Fruit fly (Drosophila melanogaster): ENCODE results near the gene CG7900.

CG7900 gene

DNA sequence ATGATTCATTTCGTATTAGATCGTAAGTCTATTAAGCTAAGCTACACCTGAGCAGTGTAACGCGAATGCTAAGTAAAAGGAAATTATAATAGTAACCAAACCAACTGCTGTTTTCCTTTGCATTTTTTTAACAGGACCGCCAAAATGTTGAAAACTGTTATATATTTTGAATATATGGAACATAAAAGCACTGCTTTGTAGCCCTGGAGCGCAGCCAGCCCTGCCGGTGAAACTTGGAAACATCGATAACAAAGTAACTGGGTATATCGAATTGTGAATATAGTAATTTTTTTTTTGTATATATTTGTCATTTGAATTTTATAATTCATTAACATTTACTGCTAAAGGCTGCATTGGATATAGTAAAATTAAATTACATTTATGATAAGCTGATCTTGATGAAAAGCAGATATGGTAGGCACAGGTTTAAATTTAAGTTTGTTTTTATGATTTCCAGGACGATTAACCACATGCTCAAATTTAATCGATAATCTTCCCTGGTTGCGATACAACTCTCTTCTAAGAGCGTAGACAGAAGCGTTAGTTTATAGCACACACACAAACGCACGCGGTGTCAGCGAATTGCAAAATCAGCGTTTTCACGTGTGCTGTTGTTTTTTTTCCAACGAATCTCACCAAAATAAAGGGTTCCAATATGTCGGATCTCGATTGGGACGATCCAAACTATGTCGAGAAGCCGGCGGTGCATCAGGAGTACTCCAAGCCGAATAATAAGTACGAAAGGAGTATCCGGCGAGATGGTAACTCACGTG is 28.5 kb downstream of the CG7900 start, which contains the start of gene CG7878 (continued):
- TF ChIP-seq MTF-1 (GFP tag; optimal IDR thresholded peaks at IDR 0.05; ENCODE audit: borderline replicate concordance) (no peak), CG2120 (GFP tag; optimal IDR thresholded peaks at IDR 0.05) (peak; percentile 84), vnd (GFP tag; IDR thresholded peaks at IDR 0.05; ENCODE audit: partially characterized antibody) (peak; percentile 71), CG3281 (GFP tag; optimal IDR thresholded peaks at IDR 0.05) (peak; percentile 77), kni (GFP tag; optimal IDR thresholded peaks at IDR 0.05) (peak; percentile 40), seq (GFP tag; IDR thresholded peaks at IDR 0.05) (no peak), otp (GFP tag; IDR thresholded peaks at IDR 0.05) (no peak), sisA (GFP tag; IDR thresholded peaks at IDR 0.05) (peak; percentile 56), CG17385 (GFP tag; optimal IDR thresholded peaks at IDR 0.05) (peak; percentile 44), dmrt99B (tag; optimal IDR thresholded peaks at IDR 0.05) (peak; percentile 29), Neu2 (GFP tag; optimal IDR thresholded peaks at IDR 0.05; ENCODE audit: borderline replicate concordance) (no peak), CG4282 (GFP tag; optimal IDR thresholded peaks at IDR 0.05) (no peak), TFAM (GFP tag; optimal IDR thresholded peaks at IDR 0.05) (no peak), cad (GFP tag; optimal IDR thresholded peaks at IDR 0.05) (no peak), gem (tag; optimal IDR thresholded peaks at IDR 0.05) (peak; percentile 65), ab (GFP tag; optimal IDR thresholded peaks at IDR 0.05) (no peak), pita (GFP tag; optimal IDR thresholded peaks at IDR 0.05) (no peak), gce (GFP tag; IDR thresholded peaks at IDR 0.05) (no peak), CG33557 (GFP tag; optimal IDR thresholded peaks at IDR 0.05) (peak; percentile 33), CG6272 (GFP tag; IDR thresholded peaks at IDR 0.05) (peak; percentile 47; the same call in 1 of the 2 replicates), tap (tag; optimal IDR thresholded peaks at IDR 0.05) (no peak), knrl (GFP tag; IDR thresholded peaks at IDR 0.05; ENCODE audit: partially characterized antibody) (peak; percentile 79), sens-2 (GFP tag; IDR thresholded peaks at IDR 0.05) (no peak), Kr (GFP tag; optimal IDR thresholded peaks at IDR 0.05) (no peak), bbx (GFP tag; IDR thresholded peaks at IDR 0.05; ENCODE audit: partially characterized antibody) (peak; percentile 77), ash1 (GFP tag; optimal IDR thresholded peaks at IDR 0.05) (peak; percentile 9), CG18764 (GFP tag; optimal IDR thresholded peaks at IDR 0.05) (no peak), CG12071 (GFP tag; optimal IDR thresholded peaks at IDR 0.05) (no peak), CG9215 (GFP tag; IDR thresholded peaks at IDR 0.05) (peak; percentile 39), CG4854 (GFP tag; optimal IDR thresholded peaks at IDR 0.05) (no peak), CG10979 (tag; optimal IDR thresholded peaks at IDR 0.05) (peak; percentile 10), gsb-n (tag; optimal IDR thresholded peaks at IDR 0.05) (peak; percentile 26), CG4730 (GFP tag; IDR thresholded peaks at IDR 0.05) (no peak), bowl (GFP tag; IDR thresholded peaks at IDR 0.05) (no peak), Scr (GFP tag; IDR thresholded peaks at IDR 0.05; ENCODE audit: partially characterized antibody) (peak; percentile 81), Six4 (GFP tag; optimal IDR thresholded peaks at IDR 0.05) (peak; percentile 29), so (GFP tag; IDR thresholded peaks at IDR 0.05) (no peak), Chrac-16 (GFP tag; optimal IDR thresholded peaks at IDR 0.05) (peak; percentile 62), CG11247 (GFP tag; IDR thresholded peaks at IDR 0.05) (peak; percentile 50; the same call in 1 of the 2 replicates), GATAe (GFP tag; conservative IDR thresholded peaks at IDR 0.05) (no peak; the same call in 1 of the 2 replicates), CG5180 (GFP tag; optimal IDR thresholded peaks at IDR 0.05) (no peak), CG17802 (tag; optimal IDR thresholded peaks at IDR 0.05) (no peak), ems (GFP tag; optimal IDR thresholded peaks at IDR 0.05) (peak; percentile 61), nerfin-2 (GFP tag; IDR thresholded peaks at IDR 0.05; ENCODE audit: partially characterized antibody) (peak; percentile 83), ham (GFP tag; IDR thresholded peaks at IDR 0.05) (0 out of 2 replicates have a peak, but pooled peaks have one; percentile 32), pum (GFP tag; optimal IDR thresholded peaks at IDR 0.05) (peak; percentile 35), wek (GFP tag; optimal IDR thresholded peaks at IDR 0.05) (no peak), croc (GFP tag; conservative IDR thresholded peaks at IDR 0.05) (no peak), CG12155 (GFP tag; optimal IDR thresholded peaks at IDR 0.05) (peak; percentile 54)

All from whole organism, embryonic.